Worm (Caenorhabditis elegans) whole organism, L1 larva: ENCODE data around the gene F08G5.3.

Experiments used
- C04F5.9 ChIP-seq: sonication (generic microtip); optimal IDR thresholded peaks from 2 replicates; lab custom pipeline; 2016; ENCODE audit warnings: missing genetic modification characterization, missing compliant biosample characterization
- C16A3.4 ChIP-seq: fragments of 150-350 bp; optimal IDR thresholded peaks from 2 replicates; lab custom pipeline; 2014; ENCODE audit warnings: missing biosample characterization, missing genetic modification characterization
- C34B4.2 ChIP-seq: sonication (generic microtip); optimal IDR thresholded peaks from 2 replicates; lab custom pipeline; 2017; ENCODE audit warnings: mild to moderate bottlenecking, missing genetic modification characterization, missing compliant biosample characterization
- F16B12.6 ChIP-seq: fragments of 150-350 bp; optimal IDR thresholded peaks from 2 replicates; lab custom pipeline; 2014; ENCODE audit warnings: missing biosample characterization, missing genetic modification characterization
- aha-1 ChIP-seq: fragments of 150-350 bp; optimal IDR thresholded peaks from 2 replicates; lab custom pipeline; 2014; ENCODE audit warnings: missing biosample characterization, missing genetic modification characterization
- alr-1 ChIP-seq: fragments of 200-800 bp; sonication (Bioruptor generic); optimal IDR thresholded peaks from 2 replicates; lab custom pipeline; 2018; ENCODE audit warnings: borderline replicate concordance, mild to moderate bottlenecking, missing genetic modification characterization, missing compliant biosample characterization
- ama-1 ChIP-seq: fragments of 150-350 bp; optimal IDR thresholded peaks from 2 replicates; lab custom pipeline; 2014
- ceh-63 ChIP-seq: fragments of 200-800 bp; sonication (Bioruptor generic); optimal IDR thresholded peaks from 2 replicates; lab custom pipeline; 2018; ENCODE audit warnings: mild to moderate bottlenecking, missing genetic modification characterization, missing compliant biosample characterization
- ceh-8 ChIP-seq: fragments of 200-800 bp; sonication (Bioruptor generic); optimal IDR thresholded peaks from 2 replicates; lab custom pipeline; 2018; ENCODE audit warnings: mild to moderate bottlenecking, missing genetic modification characterization, moderate library complexity, missing compliant biosample characterization
- ceh-90 ChIP-seq: sonication (generic microtip); optimal IDR thresholded peaks from 2 replicates; lab custom pipeline; 2016; ENCODE audit warnings: missing genetic modification characterization, missing compliant biosample characterization
- ces-1 ChIP-seq: fragments of 150-350 bp; optimal IDR thresholded peaks from 2 replicates; lab custom pipeline; 2014; ENCODE audit warnings: missing biosample characterization, missing genetic modification reagents, missing genetic modification characterization
- efl-1 ChIP-seq, 4 experiments: fragments of 150-350 bp; optimal IDR thresholded peaks in 3 of 4; peaks in 1 of 4; 1 replicate in 1 of 4; 2 replicates in 3 of 4; lab custom pipeline; 2014; ENCODE audit warnings: missing biosample characterization in 2 of 4, missing genetic modification characterization in 2 of 4, missing genetic modification reagents in 2 of 4
- efl-3 ChIP-seq: fragments of 200-800 bp; sonication (Bioruptor generic); optimal IDR thresholded peaks from 2 replicates; lab custom pipeline; 2018; ENCODE audit warnings: mild to moderate bottlenecking, missing genetic modification characterization, missing compliant biosample characterization
- egl-13 ChIP-seq: sonication (generic microtip); optimal IDR thresholded peaks from 2 replicates; lab custom pipeline; 2016; ENCODE audit warnings: missing genotype, missing genetic modification reagents, missing genetic modification characterization, missing compliant biosample characterization
- egl-27 ChIP-seq, 2 experiments: fragments of 150-350 bp in 1 of 2; sonication (generic microtip); optimal IDR thresholded peaks; 3 replicates each; lab custom pipeline; 2017 to 2018; ENCODE audit warnings: missing biosample characterization in 2 of 2, missing genetic modification characterization in 2 of 2, missing genetic modification reagents in 2 of 2
- elt-3 ChIP-seq, 6 experiments: fragments of 150-350 bp in 1 of 6; sonication (generic microtip); optimal IDR thresholded peaks; 2 replicates each; lab custom pipeline; 2017 to 2018; ENCODE audit warnings: missing biosample characterization in 6 of 6, missing genetic modification characterization in 6 of 6, inconsistent platforms in 1 of 6
- hlh-17 ChIP-seq: fragments of 200-800 bp; sonication (Bioruptor generic); optimal IDR thresholded peaks from 2 replicates; lab custom pipeline; 2018; ENCODE audit warnings: missing genetic modification characterization, mild to moderate bottlenecking, missing compliant biosample characterization, moderate library complexity, borderline replicate concordance
- isw-1 ChIP-seq: fragments of 200-800 bp; sonication (Bioruptor generic); IDR thresholded peaks from 2 replicates; pipeline ENCODE4 v1.3.6; 2022; ENCODE audit warnings: missing genetic modification characterization, missing compliant biosample characterization
- jun-1 ChIP-seq: fragments of 150-350 bp; optimal IDR thresholded peaks from 2 replicates; lab custom pipeline; 2014; ENCODE audit warnings: missing biosample characterization, missing genetic modification reagents, missing genetic modification characterization
- lin-13 ChIP-seq: fragments of 150-350 bp; optimal IDR thresholded peaks from 2 replicates; lab custom pipeline; 2014; ENCODE audit warnings: missing biosample characterization, missing genetic modification reagents, missing genetic modification characterization
- lin-14 ChIP-seq: fragments of 200-800 bp; sonication (Bioruptor generic); optimal IDR thresholded peaks from 2 replicates; lab custom pipeline; 2018; ENCODE audit warnings: mild to moderate bottlenecking, missing genetic modification characterization, moderate library complexity, missing compliant biosample characterization
- lin-35 ChIP-seq, 2 experiments: fragments of 150-350 bp; optimal IDR thresholded peaks; 2 replicates each; lab custom pipeline; 2014; ENCODE audit warnings: missing biosample characterization in 2 of 2, missing genetic modification characterization in 2 of 2, missing genetic modification reagents in 2 of 2
- lsy-2 ChIP-seq, 2 experiments: fragments of 150-350 bp; optimal IDR thresholded peaks; 2 replicates each; lab custom pipeline; 2014; ENCODE audit warnings: missing biosample characterization in 2 of 2, missing genetic modification characterization in 2 of 2
- mab-9 ChIP-seq: fragments of 200-800 bp; sonication (Bioruptor generic); IDR thresholded peaks from 2 replicates; pipeline ENCODE4 v1.3.6; 2022; ENCODE audit warnings: missing genetic modification reagents, missing genetic modification characterization, missing compliant biosample characterization
- mef-2 ChIP-seq: fragments of 150-350 bp; optimal IDR thresholded peaks from 2 replicates; lab custom pipeline; 2014; ENCODE audit warnings: missing biosample characterization, missing genetic modification characterization
- mep-1 ChIP-seq: fragments of 150-350 bp; optimal IDR thresholded peaks from 2 replicates; lab custom pipeline; 2014; ENCODE audit warnings: missing biosample characterization, missing genetic modification characterization
- nhr-11 ChIP-seq: fragments of 150-350 bp; optimal IDR thresholded peaks from 2 replicates; lab custom pipeline; 2014; ENCODE audit warnings: missing biosample characterization, missing genetic modification characterization
- nhr-19 ChIP-seq: fragments of 200-800 bp; sonication (Bioruptor generic); conservative IDR thresholded peaks from 2 replicates; pipeline ENCODE4 v1.3.6; 2022; ENCODE audit warnings: missing genetic modification characterization, missing compliant biosample characterization
- nhr-20 ChIP-seq: sonication (generic microtip); optimal IDR thresholded peaks from 2 replicates; lab custom pipeline; 2016; ENCODE audit warnings: mild to moderate bottlenecking, missing genetic modification characterization, missing compliant biosample characterization
- nhr-237 ChIP-seq: fragments of 150-350 bp; optimal IDR thresholded peaks from 2 replicates; lab custom pipeline; 2014; ENCODE audit warnings: missing biosample characterization, missing genetic modification characterization
- nhr-28 ChIP-seq: fragments of 150-350 bp; optimal IDR thresholded peaks from 2 replicates; lab custom pipeline; 2014; ENCODE audit warnings: missing biosample characterization, missing genetic modification characterization
- nhr-47 ChIP-seq: sonication (generic microtip); optimal IDR thresholded peaks from 2 replicates; lab custom pipeline; 2016; ENCODE audit warnings: mild to moderate bottlenecking, missing genetic modification characterization, moderate library complexity, missing compliant biosample characterization
- nhr-71 ChIP-seq: sonication (generic microtip); optimal IDR thresholded peaks from 2 replicates; lab custom pipeline; 2016; ENCODE audit warnings: mild to moderate bottlenecking, missing genetic modification characterization, moderate library complexity, missing compliant biosample characterization
- nhr-76 ChIP-seq: sonication (generic microtip); optimal IDR thresholded peaks from 2 replicates; lab custom pipeline; 2017; ENCODE audit warnings: missing biosample characterization, missing genetic modification characterization
- nhr-84 ChIP-seq: sonication (generic microtip); optimal IDR thresholded peaks from 2 replicates; lab custom pipeline; 2017; ENCODE audit warnings: missing biosample characterization, missing genetic modification characterization
- nhr-85 ChIP-seq: sonication (generic microtip); peaks from one replicate; lab custom pipeline; 2016; ENCODE audit warnings: missing genetic modification characterization, inconsistent platforms, missing compliant biosample characterization
- pax-3 ChIP-seq: fragments of 200-800 bp; sonication (Bioruptor generic); optimal IDR thresholded peaks from 2 replicates; lab custom pipeline; 2018; ENCODE audit warnings: mild to moderate bottlenecking, missing genetic modification characterization, moderate library complexity, missing compliant biosample characterization
- rnt-1 ChIP-seq: sonication (generic microtip); optimal IDR thresholded peaks from 2 replicates; lab custom pipeline; 2016; ENCODE audit warnings: mild to moderate bottlenecking, missing genetic modification characterization, moderate library complexity, missing compliant biosample characterization
- snpc-4 ChIP-seq: fragments of 150-350 bp; optimal IDR thresholded peaks from 2 replicates; lab custom pipeline; 2014; ENCODE audit warnings: missing biosample characterization, missing genetic modification characterization
- sox-4 ChIP-seq: sonication (generic microtip); optimal IDR thresholded peaks from 2 replicates; lab custom pipeline; 2016; ENCODE audit warnings: missing genetic modification characterization, missing compliant biosample characterization
- tlp-1 ChIP-seq: fragments of 150-350 bp; optimal IDR thresholded peaks from 2 replicates; lab custom pipeline; 2014; ENCODE audit warnings: missing biosample characterization, missing genetic modification characterization
- unc-30 ChIP-seq: sonication (generic microtip); optimal IDR thresholded peaks from 2 replicates; lab custom pipeline; 2017; ENCODE audit warnings: missing biosample characterization, missing genetic modification characterization
- vab-15 ChIP-seq: sonication (generic microtip); optimal IDR thresholded peaks from 2 replicates; lab custom pipeline; 2017; ENCODE audit warnings: missing genotype, mild to moderate bottlenecking, missing genetic modification characterization, missing compliant biosample characterization
- xbp-1 ChIP-seq: sonication (generic microtip); optimal IDR thresholded peaks from 2 replicates; lab custom pipeline; 2016; ENCODE audit warnings: missing genetic modification characterization, missing compliant biosample characterization
- zag-1 ChIP-seq: fragments of 150-350 bp; optimal IDR thresholded peaks from 2 replicates; lab custom pipeline; 2014; ENCODE audit warnings: missing biosample characterization, missing genetic modification characterization
- ztf-11 ChIP-seq, 2 experiments: sonication (generic microtip); optimal IDR thresholded peaks; 2 replicates each; lab custom pipeline; 2016 to 2017; ENCODE audit warnings: missing genetic modification characterization in 2 of 2, missing biosample characterization in 1 of 2, missing compliant biosample characterization in 1 of 2
- ztf-4 ChIP-seq: fragments of 150-350 bp; optimal IDR thresholded peaks from 2 replicates; lab custom pipeline; 2014; ENCODE audit warnings: missing biosample characterization, missing genetic modification characterization

Gene F08G5.3

DNA sequence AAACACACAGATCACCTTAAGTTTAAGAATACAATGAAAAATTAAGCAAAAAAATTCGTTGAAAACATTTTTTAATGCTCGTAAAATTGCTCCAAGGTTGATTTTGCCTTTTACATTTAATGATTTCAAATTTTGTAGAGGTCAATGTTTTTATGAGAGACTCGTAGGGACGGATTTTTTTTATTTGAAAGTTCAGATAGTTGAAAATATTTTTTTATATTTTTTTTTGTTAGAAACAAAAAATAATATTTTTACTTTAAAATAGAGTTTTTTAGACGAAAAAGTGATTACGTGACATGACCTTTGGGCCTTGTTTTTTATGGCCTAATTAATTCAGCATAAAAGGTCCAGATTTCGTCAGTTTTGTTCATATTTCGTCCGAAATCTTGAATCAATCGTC, 37.4 kb upstream of the F08G5.3 start, which contains the start of gene smz-1:
Gene smz-1 (plus strand): TSS at position 301 of the 400 bp plus-strand sequence.
- TF ChIP-seq ama-1: no peak
- no peak for TF ChIP-seq jun-1 (tag; lab: Kevin White, UChicago)
- no peak for TF ChIP-seq F16B12.6 (tag; lab: Kevin White, UChicago)
- no peak for TF ChIP-seq unc-30
- TF ChIP-seq mab-9: no peak
- no peak for TF ChIP-seq nhr-20 (tag; lab: Kevin White, UChicago)
- TF ChIP-seq ceh-63 (GFP tag; lab: Kevin White, UChicago): no peak
- no peak for TF ChIP-seq xbp-1 (tag; lab: Kevin White, UChicago)
- no peak for TF ChIP-seq nhr-28
- TF ChIP-seq ceh-90 (tag; lab: Kevin White, UChicago): no peak
- TF ChIP-seq vab-15 (tag; lab: Kevin White, UChicago): no peak
- no peak for TF ChIP-seq nhr-76 (tag; lab: Kevin White, UChicago)
- TF ChIP-seq zag-1: no peak
- TF ChIP-seq ces-1 (GFP tag; lab: Kevin White, UChicago): no peak
- no peak for TF ChIP-seq tlp-1 (tag; lab: Kevin White, UChicago)
- no peak for TF ChIP-seq elt-3 (tag; optimal IDR thresholded peaks at IDR 0.05; lab: Kevin White, UChicago)

DNA sequence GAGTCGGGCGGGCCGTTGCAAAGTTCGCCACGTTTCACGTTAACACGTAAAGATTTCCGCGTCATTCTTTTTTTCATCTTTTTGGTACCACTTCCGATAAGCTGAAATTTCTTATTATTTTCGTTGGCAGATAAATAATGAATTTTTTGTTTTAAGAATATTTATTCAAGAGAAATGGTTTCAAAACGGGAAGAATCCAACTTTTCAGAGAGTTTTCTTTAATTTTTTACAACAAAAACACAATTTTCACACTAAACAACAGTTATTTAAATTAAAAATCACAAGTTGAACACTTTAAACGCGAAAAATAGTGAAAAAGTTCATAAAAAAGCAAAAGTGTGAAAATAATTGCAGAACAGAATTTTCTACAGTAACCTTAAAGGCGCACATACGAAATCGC, 36.7 kb upstream of the F08G5.3 start, which contains the start of gene spe-44:
Gene spe-44 (minus strand): TSS at position 101 of the 400 bp plus-strand sequence.
- TF ChIP-seq ztf-11 (tag; optimal IDR thresholded peaks at IDR 0.05; lab: Kevin White, UChicago) (no peak), F16B12.6 (tag; lab: Kevin White, UChicago) (no peak), nhr-84 (tag; lab: Kevin White, UChicago) (no peak), ama-1 (no peak), snpc-4 (tag; lab: Kevin White, UChicago) (no peak), unc-30 (no peak), lin-13 (GFP tag; lab: Kevin White, UChicago) (no peak), ceh-8 (no peak)

DNA sequence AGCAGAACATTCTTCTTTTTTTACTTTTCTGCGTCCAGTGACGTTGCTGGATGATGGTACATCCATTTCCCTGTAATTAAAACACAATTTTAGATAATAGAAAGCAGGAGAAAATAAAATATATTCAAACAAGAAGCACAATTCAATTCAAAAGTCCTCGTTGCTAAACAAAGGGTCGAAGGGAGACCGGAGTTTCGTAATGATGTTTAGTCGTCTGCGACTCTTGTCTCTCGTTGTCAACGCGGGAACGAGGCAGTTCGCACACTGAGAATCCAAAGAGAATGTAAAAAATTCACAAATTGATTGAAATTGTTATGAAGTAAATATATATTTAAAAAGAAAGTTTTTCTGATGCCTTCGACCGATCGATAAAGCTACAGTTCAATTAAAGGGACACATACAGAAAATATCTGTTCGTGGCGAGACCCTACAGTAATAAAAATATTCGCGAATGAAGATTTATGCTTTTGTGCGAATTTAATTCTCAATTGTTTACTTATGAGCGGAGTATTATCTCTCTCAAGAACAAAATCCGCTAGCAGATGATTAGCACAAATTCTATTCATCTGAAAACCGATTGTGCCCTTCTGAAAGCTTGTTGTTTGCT, 33.9 kb upstream of the F08G5.3 start, which contains the start of gene dpy-26:
Gene dpy-26 (minus strand): TSS at position 111 of the 607 bp plus-strand sequence.
- TF ChIP-seq ztf-4 (tag; lab: Kevin White, UChicago): no peak
- no peak for TF ChIP-seq jun-1 (tag; lab: Kevin White, UChicago)
- TF ChIP-seq xbp-1 (tag; lab: Kevin White, UChicago): peak; percentile 33
- no peak for TF ChIP-seq ces-1 (GFP tag; lab: Kevin White, UChicago)
- peak; percentile 65 for TF ChIP-seq nhr-85 (tag; lab: Kevin White, UChicago)
- TF ChIP-seq nhr-237: no peak
- no peak for TF ChIP-seq ceh-8
- no peak for TF ChIP-seq tlp-1 (tag; lab: Kevin White, UChicago)
- no peak for TF ChIP-seq lin-14 (GFP tag; lab: Kevin White, UChicago)
- TF ChIP-seq C04F5.9: no peak
- no peak for TF ChIP-seq nhr-19 (GFP tag; lab: Robert Waterston, UW)
- TF ChIP-seq isw-1 (GFP tag; lab: Robert Waterston, UW): no peak
- TF ChIP-seq elt-3 (tag; optimal IDR thresholded peaks at IDR 0.05; lab: Kevin White, UChicago): peak in 1 of 6 experiments; percentile 17
- no peak for TF ChIP-seq nhr-47 (tag; lab: Kevin White, UChicago)
- TF ChIP-seq egl-27 (tag; optimal IDR thresholded peaks at IDR 0.05; lab: Kevin White, UChicago): no peak
- no peak for TF ChIP-seq nhr-11 (tag; lab: Kevin White, UChicago)
- no peak for TF ChIP-seq nhr-71
- no peak for TF ChIP-seq pax-3 (tag; lab: Kevin White, UChicago)
- TF ChIP-seq efl-1 (optimal IDR thresholded peaks at IDR 0.05; lab: Kevin White, UChicago): peak; percentile 73 to 77
- TF ChIP-seq efl-1 (GFP tag; optimal IDR thresholded peaks at IDR 0.05 in 1 of 2; lab: Kevin White, UChicago): peak; percentile 58 to 92
- peak; percentile 57 to 79 for TF ChIP-seq lin-35 (GFP tag; optimal IDR thresholded peaks at IDR 0.05; lab: Kevin White, UChicago)
- no peak for TF ChIP-seq hlh-17
- TF ChIP-seq efl-3 (GFP tag; lab: Kevin White, UChicago): no peak
- no peak for TF ChIP-seq egl-13 (tag; lab: Kevin White, UChicago)
- no peak for TF ChIP-seq sox-4 (tag; lab: Kevin White, UChicago)
- no peak for TF ChIP-seq mef-2 (tag; lab: Kevin White, UChicago)
- no peak for TF ChIP-seq C34B4.2 (tag; lab: Kevin White, UChicago)
- TF ChIP-seq aha-1 (tag; lab: Kevin White, UChicago): no peak
- TF ChIP-seq F16B12.6 (tag; lab: Kevin White, UChicago): peak; percentile 12
- TF ChIP-seq mep-1 (tag; lab: Kevin White, UChicago): no peak
- TF ChIP-seq snpc-4 (tag; lab: Kevin White, UChicago): no peak
- no peak for TF ChIP-seq alr-1 (tag; lab: Kevin White, UChicago)
- peak; percentile 22 for TF ChIP-seq rnt-1 (tag; lab: Kevin White, UChicago)
- TF ChIP-seq C16A3.4 (tag; lab: Kevin White, UChicago): peak; percentile 5
- TF ChIP-seq ama-1: no peak
- peak; percentile 66 to 83 for TF ChIP-seq lsy-2 (tag; optimal IDR thresholded peaks at IDR 0.05; lab: Kevin White, UChicago)
